Fruit fly (Drosophila melanogaster) whole organism, prepupa: ENCODE data around the gene Mipp2.
A peak's percentile ranks its signal among the peaks of the same experiment; 100 is the strongest.

ENCODE experiments used
- CG11294 ChIP-seq: fragments of 200-800 bp; sonication (Bioruptor generic); IDR thresholded peaks from 2 replicates; pipeline ENCODE4 v1.3.6; 2022; ENCODE audit warnings: missing biosample characterization, missing genetic modification characterization
- CG11762 ChIP-seq: fragments of 200-800 bp; sonication (Bioruptor generic); optimal IDR thresholded peaks from 3 replicates; lab custom pipeline; 2016; ENCODE audit warnings: missing biosample characterization, missing genetic modification characterization; ENCODE audit not compliant: insufficient read depth
- CG11902 ChIP-seq: fragments of 200-800 bp; sonication (Bioruptor generic); optimal IDR thresholded peaks from 3 replicates; lab custom pipeline; 2016; ENCODE audit warnings: missing biosample characterization, missing genetic modification characterization
- CG15336 ChIP-seq: fragments of 200-800 bp; sonication (Bioruptor generic); IDR thresholded peaks from 2 replicates; pipeline ENCODE4 v1.3.6; 2022; ENCODE audit warnings: missing biosample characterization, missing genetic modification characterization
- CG1621 ChIP-seq: fragments of 200-800 bp; sonication (Bioruptor generic); optimal IDR thresholded peaks from 3 replicates; lab custom pipeline; 2018; ENCODE audit warnings: missing biosample characterization, mild to moderate bottlenecking, missing genetic modification characterization
- CG16779 ChIP-seq: fragments of 200-800 bp; sonication (Bioruptor generic); optimal IDR thresholded peaks from 3 replicates; lab custom pipeline; 2017; ENCODE audit warnings: missing biosample characterization, mild to moderate bottlenecking, missing genetic modification characterization
- CG3032 ChIP-seq: fragments of 200-800 bp; optimal IDR thresholded peaks from 2 replicates; lab custom pipeline; 2019; ENCODE audit warnings: missing biosample characterization, mild to moderate bottlenecking, missing genetic modification characterization, moderate library complexity
- CG31627 ChIP-seq: fragments of 200-800 bp; sonication (Bioruptor generic); optimal IDR thresholded peaks from 3 replicates; lab custom pipeline; 2016; ENCODE audit warnings: missing biosample characterization, missing genetic modification characterization
- CG32006 ChIP-seq: fragments of 200-800 bp; sonication (Bioruptor generic); optimal IDR thresholded peaks from 3 replicates; lab custom pipeline; 2017; ENCODE audit warnings: missing biosample characterization, mild to moderate bottlenecking, missing genetic modification characterization
- CG34406 ChIP-seq: fragments of 200-800 bp; sonication (Bioruptor generic); optimal IDR thresholded peaks from 3 replicates; lab custom pipeline; 2016; ENCODE audit warnings: missing biosample characterization, missing genetic modification characterization
- CG3919 ChIP-seq: fragments of 200-800 bp; sonication (Bioruptor generic); optimal IDR thresholded peaks from 3 replicates; lab custom pipeline; 2016; ENCODE audit warnings: missing biosample characterization, missing genetic modification characterization
- CG6163 ChIP-seq: fragments of 200-800 bp; sonication (Bioruptor generic); IDR thresholded peaks from 3 replicates; pipeline ENCODE4 v1.3.6; 2022; ENCODE audit warnings: missing biosample characterization, missing genetic modification characterization
- CG6792 ChIP-seq: fragments of 200-800 bp; sonication (Bioruptor generic); optimal IDR thresholded peaks from 3 replicates; lab custom pipeline; 2016; ENCODE audit warnings: missing biosample characterization, missing genetic modification characterization
- CG6808 ChIP-seq: fragments of 200-800 bp; sonication (Bioruptor generic); optimal IDR thresholded peaks from 3 replicates; lab custom pipeline; 2017; ENCODE audit warnings: missing biosample characterization, missing genetic modification characterization, mild to moderate bottlenecking, moderate library complexity, missing genetic modification reagents
- CG6854 ChIP-seq: fragments of 200-800 bp; sonication (Bioruptor generic); optimal IDR thresholded peaks from 2 replicates; lab custom pipeline; 2017; ENCODE audit warnings: missing biosample characterization, mild to moderate bottlenecking, missing genetic modification characterization
- Eip75B ChIP-seq: fragments of 200-800 bp; sonication (Bioruptor generic); optimal IDR thresholded peaks from 3 replicates; lab custom pipeline; 2016; ENCODE audit warnings: missing biosample characterization, missing genetic modification characterization
- Eip78C ChIP-seq: fragments of 200-800 bp; sonication (Bioruptor generic); peaks from one replicate; lab custom pipeline; 2016; ENCODE audit warnings: missing biosample characterization, missing genetic modification characterization
- Eip93F ChIP-seq: fragments of 200-800 bp; sonication (Bioruptor generic); optimal IDR thresholded peaks from 2 replicates; lab custom pipeline; 2016; ENCODE audit warnings: missing biosample characterization, mild to moderate bottlenecking, missing genetic modification characterization
- Ets96B ChIP-seq: fragments of 200-800 bp; optimal IDR thresholded peaks from 2 replicates; lab custom pipeline; 2019; ENCODE audit warnings: missing biosample characterization, mild to moderate bottlenecking, missing genetic modification characterization, moderate library complexity
- Hr39 ChIP-seq: fragments of 200-800 bp; sonication (Bioruptor generic); optimal IDR thresholded peaks from 2 replicates; lab custom pipeline; 2016; ENCODE audit warnings: missing biosample characterization, missing genetic modification characterization
- Hr4 ChIP-seq: fragments of 200-800 bp; sonication (Bioruptor generic); optimal IDR thresholded peaks from 3 replicates; lab custom pipeline; 2016; ENCODE audit warnings: missing biosample characterization, missing genetic modification characterization
- Lpt ChIP-seq: fragments of 200-800 bp; sonication (Bioruptor generic); optimal IDR thresholded peaks from 3 replicates; lab custom pipeline; 2016; ENCODE audit warnings: missing biosample characterization, missing genetic modification characterization
- Smox ChIP-seq: fragments of 200-800 bp; sonication (Bioruptor generic); optimal IDR thresholded peaks from 3 replicates; lab custom pipeline; 2016; ENCODE audit warnings: missing biosample characterization, missing genetic modification characterization
- Sox15 ChIP-seq: fragments of 200-800 bp; sonication (Bioruptor generic); optimal IDR thresholded peaks from 3 replicates; lab custom pipeline; 2016; ENCODE audit warnings: missing biosample characterization, missing genetic modification characterization
- acj6 ChIP-seq: fragments of 200-800 bp; sonication (Bioruptor generic); optimal IDR thresholded peaks from 3 replicates; lab custom pipeline; 2016; ENCODE audit warnings: missing biosample characterization, missing genetic modification characterization
- cyc ChIP-seq: fragments of 200-800 bp; sonication (Bioruptor generic); optimal IDR thresholded peaks from 3 replicates; lab custom pipeline; 2016; ENCODE audit warnings: missing biosample characterization, missing genetic modification characterization
- dsx ChIP-seq: fragments of 200-800 bp; optimal IDR thresholded peaks from 3 replicates; lab custom pipeline; 2019; ENCODE audit warnings: missing biosample characterization, mild to moderate bottlenecking, missing genetic modification characterization, moderate library complexity; ENCODE audit not compliant: poor library complexity, severe bottlenecking
- eg ChIP-seq: fragments of 200-800 bp; sonication (Bioruptor generic); IDR thresholded peaks from 3 replicates; pipeline ENCODE4 v1.3.6; 2022; ENCODE audit warnings: missing biosample characterization, missing genetic modification characterization
- lz ChIP-seq: fragments of 200-800 bp; sonication (Bioruptor generic); optimal IDR thresholded peaks from 3 replicates; lab custom pipeline; 2016; ENCODE audit warnings: missing biosample characterization, missing genetic modification characterization
- net ChIP-seq: fragments of 200-800 bp; sonication (Bioruptor generic); optimal IDR thresholded peaks from 3 replicates; lab custom pipeline; 2016; ENCODE audit warnings: missing biosample characterization, missing genetic modification characterization
- pdm3 ChIP-seq: fragments of 200-800 bp; sonication (Bioruptor generic); optimal IDR thresholded peaks from 3 replicates; lab custom pipeline; 2016; ENCODE audit warnings: missing biosample characterization, missing genetic modification characterization
- ss ChIP-seq, 2 experiments: fragments of 200-800 bp; sonication (Bioruptor generic); optimal IDR thresholded peaks; 2 replicates in 1 of 2; 3 replicates in 1 of 2; lab custom pipeline; 2017 to 2018; ENCODE audit warnings: mild to moderate bottlenecking in 2 of 2, missing biosample characterization in 2 of 2, missing genetic modification characterization in 2 of 2, moderate library complexity in 1 of 2
- svp ChIP-seq: fragments of 200-800 bp; sonication (Bioruptor generic); peaks from one replicate; lab custom pipeline; 2016; ENCODE audit warnings: missing biosample characterization, missing genetic modification characterization

Gene Mipp2

dm6 chrX:6092235-6092634 is 964 bp upstream of the Mipp2 start:
- peak; percentile 0 for TF ChIP-seq CG3919
- TF ChIP-seq svp, result peak; percentile 24
- peak; percentile 45 for TF ChIP-seq Hr4
- TF ChIP-seq Eip75B (GFP tag; lab: Kevin White, UChicago), result no peak
- TF ChIP-seq Eip93F (GFP tag; lab: Kevin White, UChicago), result no peak
- TF ChIP-seq Eip78C, result peak; percentile 65
- peak; percentile 45 for TF ChIP-seq CG32006 (GFP tag; lab: Kevin White, UChicago)
- no peak for TF ChIP-seq CG11294 (GFP tag; lab: Robert Waterston, UW)

dm6 chrX:6089679-6090460 is 1.4 kb downstream of the Mipp2 start, which contains the start of gene raptor:
TSS of gene raptor (minus strand) at chrX:6090201.
- peak in 1 of 2 experiments; percentile 10 for TF ChIP-seq ss (GFP tag; optimal IDR thresholded peaks at IDR 0.05; lab: Kevin White, UChicago)
- TF ChIP-seq CG15336 (GFP tag; lab: Robert Waterston, UW), result 0 out of 2 replicates have a peak, but pooled peaks have one; percentile 25
- TF ChIP-seq CG6808 (GFP tag; lab: Kevin White, UChicago), result no peak
- no peak for TF ChIP-seq CG34406 (GFP tag; lab: Kevin White, UChicago)
- TF ChIP-seq svp, result peak; percentile 63
- no peak for TF ChIP-seq cyc
- TF ChIP-seq Lpt (GFP tag; lab: Kevin White, UChicago), result no peak
- peak; percentile 47 for TF ChIP-seq Eip78C
- no peak for TF ChIP-seq dsx (GFP tag; lab: Kevin White, UChicago)
- TF ChIP-seq CG32006 (GFP tag; lab: Kevin White, UChicago), result peak; percentile 5
- no peak for TF ChIP-seq Sox15 (GFP tag; lab: Kevin White, UChicago)
- peak; percentile 58; the same call in 1 of the 3 replicates for TF ChIP-seq CG6163 (GFP tag; lab: Robert Waterston, UW)
- TF ChIP-seq CG11762, result no peak
- TF ChIP-seq Hr4, result no peak
- TF ChIP-seq CG11902 (GFP tag; lab: Kevin White, UChicago), result no peak
- TF ChIP-seq CG6792 (GFP tag; lab: Kevin White, UChicago), result no peak
- no peak for TF ChIP-seq CG31627 (GFP tag; lab: Kevin White, UChicago)
- peak; percentile 33 for TF ChIP-seq CG1621 (tag; lab: Kevin White, UChicago)
- TF ChIP-seq CG3919, result no peak
- no peak for TF ChIP-seq acj6 (GFP tag; lab: Kevin White, UChicago)
- TF ChIP-seq lz, result no peak
- TF ChIP-seq Hr39 (GFP tag; lab: Kevin White, UChicago), result no peak
- TF ChIP-seq eg (GFP tag; lab: Robert Waterston, UW), result 0 out of 3 replicates have a peak, but pooled peaks have one; percentile 38

- TF ChIP-seq CG6854 (GFP tag; lab: Kevin White, UChicago) (no peak), eg (GFP tag; lab: Robert Waterston, UW) (0 out of 3 replicates have a peak, but pooled peaks have one; percentile 36), Smox (GFP tag; lab: Kevin White, UChicago) (no peak), net (no peak), CG3032 (no peak), CG16779 (tag; lab: Kevin White, UChicago) (no peak), pdm3 (GFP tag; lab: Kevin White, UChicago) (no peak)
Measured at dm6 chrX:6081296-6081695, 10.0 kb downstream of the Mipp2 start, which contains the start of gene CG4660. TSS of gene CG4660 (minus strand) at chrX:6081372.

- no peak for TF ChIP-seq Ets96B (tag; lab: Kevin White, UChicago)
- peak; percentile 30 for TF ChIP-seq Eip78C
- TF ChIP-seq, all 60 proteins: peak for 1
Measured at dm6 chrX:6077686-6078085, 13.6 kb downstream of the Mipp2 start, which contains the start of gene CG4666. TSS of gene CG4666 (minus strand) at chrX:6077786.
